Worm (Caenorhabditis elegans) whole organism, L3 larva: ENCODE measurements around the gene cutl-12.

Source experiments
- ama-1 ChIP-seq: fragments of 150-350 bp; optimal IDR thresholded peaks from 2 replicates; lab custom pipeline; 2018
- nfya-1 ChIP-seq: sonication (generic microtip); optimal IDR thresholded peaks from 2 replicates; lab custom pipeline; 2017; ENCODE audit warnings: missing genetic modification characterization, mild to moderate bottlenecking, missing compliant biosample characterization, antibody characterized with exemption, moderate library complexity; ENCODE audit not compliant: insufficient read depth
- nhr-11 ChIP-seq: fragments of 150-350 bp; optimal IDR thresholded peaks from 2 replicates; lab custom pipeline; 2014; ENCODE audit warnings: missing biosample characterization, missing genetic modification characterization
- nhr-28 ChIP-seq: fragments of 150-350 bp; optimal IDR thresholded peaks from 2 replicates; lab custom pipeline; 2014; ENCODE audit warnings: missing biosample characterization, missing genetic modification characterization
- pha-4 ChIP-seq: fragments of 150-350 bp; optimal IDR thresholded peaks from 2 replicates; lab custom pipeline; 2014; ENCODE audit warnings: missing biosample characterization, missing genetic modification reagents, missing genetic modification characterization
- pqm-1 ChIP-seq: fragments of 150-350 bp; optimal IDR thresholded peaks from 2 replicates; lab custom pipeline; 2017; ENCODE audit warnings: missing biosample characterization, missing genetic modification characterization, inconsistent platforms
- ztf-11 ChIP-seq: fragments of 150-350 bp; optimal IDR thresholded peaks from 2 replicates; lab custom pipeline; 2014; ENCODE audit warnings: missing biosample characterization, missing genetic modification characterization
- ztf-4 ChIP-seq: fragments of 150-350 bp; optimal IDR thresholded peaks from 2 replicates; lab custom pipeline; 2014; ENCODE audit warnings: missing biosample characterization, missing genetic modification characterization

- TF ChIP-seq nhr-28 (tag; lab: Kevin White, UChicago) (no peak), pqm-1 (tag; lab: Kevin White, UChicago) (no peak), ama-1 (lab: Kevin White, UChicago) (no peak), nhr-11 (tag; lab: Kevin White, UChicago) (no peak), pha-4 (peak; percentile 10), ztf-11 (tag; lab: Kevin White, UChicago) (no peak), nfya-1 (tag; lab: Kevin White, UChicago) (no peak), ztf-4 (tag; lab: Kevin White, UChicago) (no peak)
Measured at ce11 chrII:8621883-8622282, 12.4 kb downstream of the cutl-12 start, which contains the start of gene T22C8.3.
